Worm (Caenorhabditis elegans) whole organism, late embryonic: Measurements from ENCODE around the gene F35B3.7.

Experiments used
- F13H6.1 ChIP-seq: sonication (generic microtip); optimal IDR thresholded peaks from 2 replicates; lab custom pipeline; 2016; ENCODE audit warnings: missing genetic modification characterization, missing compliant biosample characterization
- ama-1 ChIP-seq: fragments of 150-350 bp; optimal IDR thresholded peaks from 2 replicates; lab custom pipeline; 2014
- ceh-24 ChIP-seq: sonication (generic microtip); optimal IDR thresholded peaks from 2 replicates; lab custom pipeline; 2016; ENCODE audit warnings: mild to moderate bottlenecking, missing genetic modification characterization, missing compliant biosample characterization
- ceh-31 ChIP-seq: sonication (generic microtip); optimal IDR thresholded peaks from 2 replicates; lab custom pipeline; 2016; ENCODE audit warnings: missing genetic modification characterization, missing compliant biosample characterization
- dve-1 ChIP-seq: sonication (generic microtip); optimal IDR thresholded peaks from 2 replicates; lab custom pipeline; 2017; ENCODE audit warnings: antibody characterized with exemption, mild to moderate bottlenecking, missing genetic modification characterization, missing compliant biosample characterization
- ets-4 ChIP-seq: sonication (generic microtip); optimal IDR thresholded peaks from 2 replicates; lab custom pipeline; 2016; ENCODE audit warnings: missing genetic modification characterization, missing compliant biosample characterization
- fkh-10 ChIP-seq: fragments of 150-350 bp; optimal IDR thresholded peaks from 2 replicates; lab custom pipeline; 2014; ENCODE audit warnings: missing biosample characterization, missing genetic modification reagents, missing genetic modification characterization
- odd-2 ChIP-seq: sonication (generic microtip); optimal IDR thresholded peaks from 2 replicates; lab custom pipeline; 2017; ENCODE audit warnings: antibody characterized with exemption, mild to moderate bottlenecking, missing genetic modification characterization, missing compliant biosample characterization
- pag-3 ChIP-seq: sonication (generic microtip); optimal IDR thresholded peaks from 2 replicates; lab custom pipeline; 2016; ENCODE audit warnings: missing compliant biosample characterization, missing genetic modification characterization, borderline replicate concordance
- pha-4 ChIP-seq: fragments of 150-350 bp; optimal IDR thresholded peaks from 2 replicates; lab custom pipeline; 2018; ENCODE audit warnings: missing biosample characterization, missing genetic modification reagents, missing genetic modification characterization
- pqm-1 ChIP-seq: sonication (generic microtip); optimal IDR thresholded peaks from 2 replicates; lab custom pipeline; 2016; ENCODE audit warnings: missing genetic modification characterization, missing compliant biosample characterization
- pros-1 ChIP-seq: fragments of 150-350 bp; optimal IDR thresholded peaks from 2 replicates; lab custom pipeline; 2014; ENCODE audit warnings: missing biosample characterization, missing genetic modification reagents, missing genetic modification characterization
- tbx-2 ChIP-seq: sonication (generic microtip); optimal IDR thresholded peaks from 2 replicates; lab custom pipeline; 2016; ENCODE audit warnings: missing genetic modification characterization, missing compliant biosample characterization
- unc-86 ChIP-seq: sonication (generic microtip); optimal IDR thresholded peaks from 2 replicates; lab custom pipeline; 2016; ENCODE audit warnings: missing genetic modification characterization, missing compliant biosample characterization

DNA sequence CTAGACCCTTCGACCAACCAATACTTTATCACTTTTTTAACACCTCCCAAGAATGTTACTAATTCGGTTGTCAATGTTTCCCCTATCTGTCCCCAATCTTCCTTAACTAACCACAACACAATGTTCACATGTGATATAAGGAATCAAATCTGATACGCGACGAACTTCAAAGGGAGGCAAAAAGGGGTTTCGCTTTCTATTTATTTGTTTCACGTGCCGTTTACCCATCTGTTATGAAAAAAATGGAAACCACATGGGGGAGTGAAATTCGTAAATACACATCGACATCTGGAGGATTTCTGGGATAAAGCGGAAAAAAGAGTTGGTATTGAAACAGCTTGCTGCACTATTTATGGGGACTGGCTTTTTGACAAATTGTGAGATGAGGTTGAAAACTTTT, 19.3 kb upstream of the F35B3.7 start:
- TF ChIP-seq pha-4 (no peak), odd-2 (tag; lab: Kevin White, UChicago) (no peak), F13H6.1 (tag; lab: Kevin White, UChicago) (no peak), tbx-2 (no peak), pag-3 (no peak), pqm-1 (tag; lab: Kevin White, UChicago) (no peak), ama-1 (lab: Kevin White, UChicago) (no peak), pros-1 (tag; lab: Kevin White, UChicago) (no peak), ets-4 (tag; lab: Kevin White, UChicago) (no peak), fkh-10 (GFP tag; lab: Kevin White, UChicago) (no peak), ceh-31 (tag; lab: Kevin White, UChicago) (no peak), ceh-24 (tag; lab: Kevin White, UChicago) (no peak), unc-86 (tag; lab: Kevin White, UChicago) (no peak), dve-1 (no peak)
